Worm (Caenorhabditis elegans) whole organism, L3 larva: ENCODE measurements around the gene C34C6.3.

Experiments used
- ZK546.5 ChIP-seq: sonication (generic microtip); optimal IDR thresholded peaks from 2 replicates; lab custom pipeline; 2017; ENCODE audit warnings: missing biosample characterization, missing genetic modification characterization
- aly-2 ChIP-seq: fragments of 150-350 bp; optimal IDR thresholded peaks from 2 replicates; lab custom pipeline; 2014; ENCODE audit warnings: missing biosample characterization, missing genetic modification characterization
- ceh-82 ChIP-seq: fragments of 150-350 bp; optimal IDR thresholded peaks from 2 replicates; lab custom pipeline; 2014; ENCODE audit warnings: missing biosample characterization, missing genetic modification characterization
- hmg-11 ChIP-seq: sonication (generic microtip); optimal IDR thresholded peaks from 2 replicates; lab custom pipeline; 2016; ENCODE audit warnings: missing genetic modification characterization, missing compliant biosample characterization
- jun-1 ChIP-seq: fragments of 150-350 bp; optimal IDR thresholded peaks from 2 replicates; lab custom pipeline; 2014; ENCODE audit warnings: missing biosample characterization, missing genetic modification reagents, missing genetic modification characterization
- nhr-237 ChIP-seq: fragments of 150-350 bp; optimal IDR thresholded peaks from 2 replicates; lab custom pipeline; 2014; ENCODE audit warnings: missing biosample characterization, missing genetic modification characterization
- nhr-43 ChIP-seq: sonication (generic microtip); optimal IDR thresholded peaks from 2 replicates; lab custom pipeline; 2016; ENCODE audit warnings: mild to moderate bottlenecking, missing genetic modification characterization, missing compliant biosample characterization; ENCODE audit not compliant: poor library complexity, severe bottlenecking

ce11 chrII:8670835-8671234 lies 20.9 kb upstream of the C34C6.3 start:
- TF ChIP-seq ZK546.5 (no peak), nhr-43 (tag; lab: Kevin White, UChicago) (no peak), aly-2 (tag; lab: Kevin White, UChicago) (no peak), ceh-82 (tag; lab: Kevin White, UChicago) (no peak), jun-1 (tag; lab: Kevin White, UChicago) (no peak), nhr-237 (tag; lab: Kevin White, UChicago) (no peak), hmg-11 (tag; lab: Kevin White, UChicago) (no peak)
